Worm (Caenorhabditis elegans) whole organism, L4 larva: ENCODE measurements around the gene F14E5.2.

Experiments
- F49E8.2 ChIP-seq: sonication (generic microtip); optimal IDR thresholded peaks from 2 replicates; lab custom pipeline; 2016; ENCODE audit warnings: missing compliant biosample characterization, mild to moderate bottlenecking, missing genetic modification characterization, borderline replicate concordance
- Y48G9A.11 ChIP-seq: fragments of 200-800 bp; sonication (Bioruptor generic); IDR thresholded peaks from 2 replicates; pipeline ENCODE4 v1.3.6; 2022; ENCODE audit warnings: missing genetic modification reagents, missing genetic modification characterization, missing compliant biosample characterization
- ceh-82 ChIP-seq: sonication (generic microtip); optimal IDR thresholded peaks from 2 replicates; lab custom pipeline; 2017; ENCODE audit warnings: missing biosample characterization, missing genetic modification characterization
- duxl-1 ChIP-seq: sonication (generic microtip); optimal IDR thresholded peaks from 2 replicates; lab custom pipeline; 2016; ENCODE audit warnings: mild to moderate bottlenecking, missing genetic modification characterization, moderate library complexity, missing compliant biosample characterization; ENCODE audit not compliant: poor library complexity
- hlh-11 ChIP-seq: fragments of 200-800 bp; sonication (Bioruptor generic); optimal IDR thresholded peaks from 2 replicates; lab custom pipeline; 2018; ENCODE audit warnings: mild to moderate bottlenecking, missing genetic modification characterization, missing compliant biosample characterization
- lin-29 ChIP-seq: fragments of 200-800 bp; sonication (Bioruptor generic); IDR thresholded peaks from 2 replicates; pipeline ENCODE4 v1.3.6; 2022; ENCODE audit warnings: missing genetic modification reagents, missing genetic modification characterization, missing compliant biosample characterization
- lir-3 ChIP-seq: sonication (generic microtip); optimal IDR thresholded peaks from 2 replicates; lab custom pipeline; 2016; ENCODE audit warnings: mild to moderate bottlenecking, missing genetic modification characterization, missing compliant biosample characterization
- mdl-1 ChIP-seq, 2 experiments: fragments of 150-350 bp in 1 of 2; sonication (generic microtip) in 1 of 2; optimal IDR thresholded peaks; 2 replicates each; lab custom pipeline; 2014 to 2017; ENCODE audit warnings: missing biosample characterization in 2 of 2, missing genetic modification characterization in 2 of 2
- mep-1 ChIP-seq: fragments of 150-350 bp; sonication (generic microtip); optimal IDR thresholded peaks from 3 replicates; lab custom pipeline; 2014; ENCODE audit warnings: missing biosample characterization, missing genetic modification characterization
- mxl-2 ChIP-seq: fragments of 200-800 bp; sonication (Bioruptor generic); conservative IDR thresholded peaks from 2 replicates; pipeline ENCODE4 v1.3.6; 2022; ENCODE audit warnings: missing genetic modification reagents, missing genetic modification characterization, missing compliant biosample characterization
- pqm-1 ChIP-seq: sonication (generic microtip); optimal IDR thresholded peaks from 2 replicates; lab custom pipeline; 2017; ENCODE audit warnings: missing biosample characterization, missing genetic modification characterization
- set-16 ChIP-seq: fragments of 200-800 bp; sonication (Bioruptor generic); IDR thresholded peaks from 2 replicates; pipeline ENCODE4 v1.3.6; 2022; ENCODE audit warnings: missing genetic modification reagents, missing genetic modification characterization, missing compliant biosample characterization
- snpc-1.2 ChIP-seq: fragments of 200-800 bp; sonication (Bioruptor generic); IDR thresholded peaks from 2 replicates; pipeline ENCODE4 v1.3.6; 2022; ENCODE audit warnings: missing genetic modification reagents, missing genetic modification characterization, missing compliant biosample characterization

DNA sequence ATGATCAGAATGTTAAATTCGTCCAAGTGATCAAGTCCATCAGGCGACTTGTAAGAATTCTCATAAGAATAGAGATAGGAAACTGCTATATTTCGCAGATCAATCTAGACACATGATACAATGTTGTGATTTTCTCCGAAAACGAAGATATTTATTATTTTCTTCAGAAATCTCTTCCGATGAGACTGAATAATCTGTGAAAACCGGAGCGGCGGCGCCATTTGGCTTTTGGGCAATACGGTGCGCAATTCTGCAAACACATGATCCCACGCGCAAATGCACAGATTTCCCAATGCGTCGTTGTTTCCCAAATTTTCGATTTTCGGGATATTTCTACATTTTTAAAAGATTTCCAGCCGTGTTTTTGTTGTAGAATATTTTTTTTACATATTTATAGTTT is 13.5 kb upstream of the F14E5.2 start:
- no peak for TF ChIP-seq snpc-1.2 (GFP tag; lab: Robert Waterston, UW)
- TF ChIP-seq set-16 (GFP tag; lab: Robert Waterston, UW) = no peak
- no peak for TF ChIP-seq ceh-82 (tag; lab: Kevin White, UChicago)
- TF ChIP-seq pqm-1 (tag; lab: Kevin White, UChicago) = no peak
- TF ChIP-seq hlh-11 = peak; percentile 26
- peak; percentile 39 for TF ChIP-seq duxl-1 (tag; lab: Kevin White, UChicago)
- TF ChIP-seq mdl-1 (tag; optimal IDR thresholded peaks at IDR 0.05; lab: Kevin White, UChicago) = no peak
- TF ChIP-seq lin-29 = no peak
- no peak for TF ChIP-seq lir-3
- no peak for TF ChIP-seq F49E8.2 (tag; lab: Kevin White, UChicago)
- TF ChIP-seq mxl-2 (GFP tag; lab: Robert Waterston, UW) = no peak
- TF ChIP-seq mep-1 (tag; lab: Kevin White, UChicago) = peak; percentile 48
- TF ChIP-seq Y48G9A.11 (GFP tag; lab: Robert Waterston, UW) = peak; percentile 6; the same call in 1 of the 2 replicates
